Worm (Caenorhabditis elegans) whole organism, young adult: Measurements from ENCODE around the gene mca-1.

Source experiments
- B0261.1 ChIP-seq: sonication (generic microtip); optimal IDR thresholded peaks from 2 replicates; lab custom pipeline; 2016; ENCODE audit warnings: mild to moderate bottlenecking, missing genetic modification characterization, moderate library complexity, missing compliant biosample characterization
- F10E7.11 ChIP-seq: sonication (generic microtip); optimal IDR thresholded peaks from 2 replicates; lab custom pipeline; 2017; ENCODE audit warnings: mild to moderate bottlenecking, missing genetic modification characterization, moderate library complexity, missing compliant biosample characterization
- F23B12.7 ChIP-seq: sonication (generic microtip); optimal IDR thresholded peaks from 2 replicates; lab custom pipeline; 2017; ENCODE audit warnings: missing genetic modification characterization, mild to moderate bottlenecking, missing compliant biosample characterization, antibody characterized with exemption, moderate library complexity; ENCODE audit not compliant: insufficient read depth
- K12H6.12 ChIP-seq: fragments of 200-800 bp; sonication (Bioruptor generic); optimal IDR thresholded peaks from 2 replicates; lab custom pipeline; 2018; ENCODE audit warnings: mild to moderate bottlenecking, missing genetic modification characterization, missing compliant biosample characterization
- Y79H2A.3 ChIP-seq: fragments of 200-800 bp; sonication (Bioruptor generic); conservative IDR thresholded peaks from 2 replicates; pipeline ENCODE4 v1.3.6; 2022; ENCODE audit warnings: missing genetic modification reagents, missing genetic modification characterization, missing compliant biosample characterization
- ZK185.1 ChIP-seq: sonication (generic microtip); optimal IDR thresholded peaks from 2 replicates; lab custom pipeline; 2016; ENCODE audit warnings: mild to moderate bottlenecking, missing genetic modification characterization, missing compliant biosample characterization; ENCODE audit not compliant: poor library complexity, severe bottlenecking
- aptf-3 ChIP-seq: fragments of 200-800 bp; sonication (Bioruptor generic); IDR thresholded peaks from 2 replicates; pipeline ENCODE4 v1.3.6; 2022; ENCODE audit warnings: missing genetic modification characterization, missing compliant biosample characterization
- attf-3 ChIP-seq: fragments of 200-800 bp; sonication (Bioruptor generic); conservative IDR thresholded peaks from 2 replicates; pipeline ENCODE4 v1.3.6; 2022; ENCODE audit warnings: missing genetic modification reagents, missing genetic modification characterization, missing compliant biosample characterization
- bed-1 ChIP-seq: fragments of 200-800 bp; sonication (Bioruptor generic); IDR thresholded peaks from 2 replicates; pipeline ENCODE4 v1.3.6; 2022; ENCODE audit warnings: missing genetic modification reagents, missing genetic modification characterization, missing compliant biosample characterization
- ceh-27 ChIP-seq: fragments of 200-800 bp; sonication (Bioruptor generic); optimal IDR thresholded peaks from 2 replicates; lab custom pipeline; 2018; ENCODE audit warnings: mild to moderate bottlenecking, missing genetic modification characterization, moderate library complexity, missing compliant biosample characterization
- ceh-79 ChIP-seq: sonication (generic microtip); optimal IDR thresholded peaks from 2 replicates; lab custom pipeline; 2017; ENCODE audit warnings: mild to moderate bottlenecking, missing genetic modification characterization, missing compliant biosample characterization
- dpl-1 ChIP-seq: fragments of 150-350 bp; optimal IDR thresholded peaks from 2 replicates; lab custom pipeline; 2014; ENCODE audit warnings: missing biosample characterization, missing genetic modification reagents, missing genetic modification characterization
- egl-18 ChIP-seq: fragments of 200-800 bp; sonication (Bioruptor generic); IDR thresholded peaks from 2 replicates; pipeline ENCODE4 v1.3.6; 2022; ENCODE audit warnings: missing genetic modification reagents, missing genetic modification characterization, missing compliant biosample characterization
- fkh-3 ChIP-seq: sonication (generic microtip); optimal IDR thresholded peaks from 2 replicates; lab custom pipeline; 2016; ENCODE audit warnings: mild to moderate bottlenecking, missing genetic modification characterization, missing compliant biosample characterization
- gei-17 ChIP-seq: fragments of 200-800 bp; sonication (Bioruptor generic); optimal IDR thresholded peaks from 2 replicates; lab custom pipeline; 2018; ENCODE audit warnings: mild to moderate bottlenecking, missing genetic modification characterization, missing compliant biosample characterization
- him-1 ChIP-seq: sonication (generic microtip); optimal IDR thresholded peaks from 2 replicates; lab custom pipeline; 2016; ENCODE audit warnings: missing genotype, missing genetic modification reagents, missing genetic modification characterization, missing compliant biosample characterization
- hrde-1 ChIP-seq: sonication (generic microtip); optimal IDR thresholded peaks from 2 replicates; lab custom pipeline; 2016; ENCODE audit warnings: missing genetic modification characterization, mild to moderate bottlenecking, missing compliant biosample characterization, moderate library complexity, missing genotype, missing genetic modification reagents, borderline replicate concordance
- lin-26 ChIP-seq: fragments of 200-800 bp; sonication (Bioruptor generic); IDR thresholded peaks from 2 replicates; pipeline ENCODE4 v1.3.6; 2022; ENCODE audit warnings: missing genetic modification reagents, missing genetic modification characterization, missing compliant biosample characterization
- madf-10 ChIP-seq: sonication (generic microtip); optimal IDR thresholded peaks from 2 replicates; lab custom pipeline; 2016; ENCODE audit warnings: mild to moderate bottlenecking, missing genetic modification characterization, missing compliant biosample characterization
- nfya-2 ChIP-seq: fragments of 200-800 bp; sonication (Bioruptor generic); IDR thresholded peaks from 2 replicates; pipeline ENCODE4 v1.3.6; 2022; ENCODE audit warnings: missing genetic modification reagents, missing genetic modification characterization, missing compliant biosample characterization
- nhr-179 ChIP-seq: sonication (generic microtip); optimal IDR thresholded peaks from 2 replicates; lab custom pipeline; 2016; ENCODE audit warnings: mild to moderate bottlenecking, missing genetic modification characterization, missing compliant biosample characterization
- pbrm-1 ChIP-seq: fragments of 200-800 bp; sonication (Bioruptor generic); IDR thresholded peaks from 2 replicates; pipeline ENCODE4 v1.3.6; 2022; ENCODE audit warnings: missing genetic modification reagents, missing genetic modification characterization, missing compliant biosample characterization
- rcor-1 ChIP-seq: fragments of 200-800 bp; sonication (Bioruptor generic); IDR thresholded peaks from 2 replicates; pipeline ENCODE4 v1.3.6; 2022; ENCODE audit warnings: missing genetic modification reagents, missing genetic modification characterization, missing compliant biosample characterization
- rec-8 ChIP-seq, 2 experiments: sonication (generic microtip); optimal IDR thresholded peaks; 2 replicates each; lab custom pipeline; 2016; ENCODE audit warnings: mild to moderate bottlenecking in 2 of 2, missing genetic modification characterization in 2 of 2, missing genetic modification reagents in 2 of 2, missing genotype in 2 of 2, missing biosample characterization in 1 of 2, missing compliant biosample characterization in 1 of 2, moderate library complexity in 1 of 2
- sea-2 ChIP-seq: fragments of 200-800 bp; sonication (Bioruptor generic); IDR thresholded peaks from 2 replicates; pipeline ENCODE4 v1.3.6; 2022; ENCODE audit warnings: missing genetic modification characterization, missing compliant biosample characterization
- snpc-3.4 ChIP-seq: sonication (generic microtip); optimal IDR thresholded peaks from 2 replicates; lab custom pipeline; 2017; ENCODE audit warnings: missing genetic modification characterization, mild to moderate bottlenecking, missing compliant biosample characterization, antibody characterized with exemption, moderate library complexity, missing genotype, missing genetic modification reagents
- tbx-9 ChIP-seq: sonication (generic microtip); optimal IDR thresholded peaks from 2 replicates; lab custom pipeline; 2016; ENCODE audit warnings: borderline replicate concordance, missing genetic modification characterization, inconsistent platforms, missing compliant biosample characterization
- unc-62 ChIP-seq: fragments of 150-350 bp; optimal IDR thresholded peaks from 2 replicates; lab custom pipeline; 2014; ENCODE audit warnings: missing biosample characterization, missing genetic modification reagents, missing genetic modification characterization
- xnd-1 ChIP-seq: sonication (generic microtip); optimal IDR thresholded peaks from 2 replicates; lab custom pipeline; 2016; ENCODE audit warnings: missing genotype, missing genetic modification reagents, missing genetic modification characterization, missing compliant biosample characterization
- ztf-22 ChIP-seq: fragments of 200-800 bp; sonication (Bioruptor generic); optimal IDR thresholded peaks from 2 replicates; lab custom pipeline; 2018; ENCODE audit warnings: mild to moderate bottlenecking, missing genetic modification characterization, moderate library complexity, missing compliant biosample characterization

mca-1 gene

ce11 chrIV:9588784-9589457, 45.8 kb downstream of the mca-1 start, which contains the start of gene trcs-1 (continued):
- no peak for TF ChIP-seq rec-8 (tag; optimal IDR thresholded peaks at IDR 0.05; lab: Kevin White, UChicago)
- TF ChIP-seq snpc-3.4 = peak; percentile 82
- TF ChIP-seq ZK185.1 (tag; lab: Kevin White, UChicago) = no peak
- TF ChIP-seq madf-10 (tag; lab: Kevin White, UChicago) = no peak
- TF ChIP-seq bed-1 (GFP tag; lab: Robert Waterston, UW) = no peak
- TF ChIP-seq tbx-9 (tag; lab: Kevin White, UChicago) = no peak
- no peak for TF ChIP-seq unc-62 (GFP tag; lab: Kevin White, UChicago)

- no peak for TF ChIP-seq rcor-1 (GFP tag; lab: Robert Waterston, UW)
- TF ChIP-seq F10E7.11 (tag; lab: Kevin White, UChicago) = no peak
- TF ChIP-seq fkh-3 (tag; lab: Kevin White, UChicago) = no peak
- TF ChIP-seq nfya-2 = no peak
- no peak for TF ChIP-seq Y79H2A.3 (GFP tag; lab: Robert Waterston, UW)
- no peak for TF ChIP-seq hrde-1 (tag; lab: Kevin White, UChicago)
- no peak for TF ChIP-seq ceh-79 (tag; lab: Kevin White, UChicago)
- no peak for TF ChIP-seq B0261.1
- no peak for TF ChIP-seq dpl-1 (GFP tag; lab: Kevin White, UChicago)
- no peak for TF ChIP-seq ceh-27 (GFP tag; lab: Kevin White, UChicago)
Measured at ce11 chrIV:9584352-9584751, 50.4 kb downstream of the mca-1 start.

- TF ChIP-seq fkh-3 (tag; lab: Kevin White, UChicago) (no peak), him-1 (tag; lab: Kevin White, UChicago) (no peak), attf-3 (GFP tag; lab: Robert Waterston, UW) (no peak), sea-2 (GFP tag; lab: Robert Waterston, UW) (no peak), F23B12.7 (tag; lab: Kevin White, UChicago) (no peak), pbrm-1 (GFP tag; lab: Robert Waterston, UW) (no peak), ztf-22 (GFP tag; lab: Kevin White, UChicago) (no peak), gei-17 (no peak), hrde-1 (tag; lab: Kevin White, UChicago) (no peak), K12H6.12 (tag; lab: Kevin White, UChicago) (no peak), egl-18 (GFP tag; lab: Robert Waterston, UW) (no peak), xnd-1 (no peak), aptf-3 (GFP tag; lab: Robert Waterston, UW) (no peak), nhr-179 (tag; lab: Kevin White, UChicago) (no peak), lin-26 (GFP tag; lab: Robert Waterston, UW) (no peak)
Measured at ce11 chrIV:9580021-9580420, 54.7 kb downstream of the mca-1 start, which contains the start of gene npr-2. TSS of gene npr-2 (minus strand) at chrIV:9580121.
